Fruit fly (Drosophila melanogaster): Measurements from ENCODE around the gene Cpr5C.

The Cpr5C gene

dm6 chrX:5754837-5755828 is 49.3 kb upstream of the Cpr5C start, which contains the start of the genes lin-52 and CG15771 (continued):
- TF ChIP-seq CG16779 (tag; optimal IDR thresholded peaks at IDR 0.05) (peak; percentile 93), svp (GFP tag) (peak; percentile 97), Blimp-1 (GFP tag; optimal IDR thresholded peaks at IDR 0.05) (peak; percentile 92), CG6854 (GFP tag; optimal IDR thresholded peaks at IDR 0.05) (peak; percentile 96), Eip78C (GFP tag) (peak; percentile 98), CG4318 (GFP tag; optimal IDR thresholded peaks at IDR 0.05) (peak; percentile 94), acj6 (GFP tag; optimal IDR thresholded peaks at IDR 0.05) (peak; percentile 96), fd59A (GFP tag; optimal IDR thresholded peaks at IDR 0.05) (peak; percentile 94), topi (GFP tag; optimal IDR thresholded peaks at IDR 0.05) (peak; percentile 93), Ets96B (tag; optimal IDR thresholded peaks at IDR 0.05) (peak; percentile 93), Smox (GFP tag; optimal IDR thresholded peaks at IDR 0.05) (peak; percentile 93), salr (GFP tag; optimal IDR thresholded peaks at IDR 0.05) (peak; percentile 83 to 92), CG32006 (GFP tag; optimal IDR thresholded peaks at IDR 0.05) (peak; percentile 97), eg (GFP tag; IDR thresholded peaks at IDR 0.05) (peak; percentile 95)

dm6 chrX:5756146-5756545 is 48.3 kb upstream of the Cpr5C start:
- TF ChIP-seq CG8119 (GFP tag; IDR thresholded peaks at IDR 0.05): no peak
- TF ChIP-seq eg (GFP tag; IDR thresholded peaks at IDR 0.05): no peak
- peak; percentile 39 for TF ChIP-seq vri (GFP tag; optimal IDR thresholded peaks at IDR 0.05)
- TF ChIP-seq CG10669 (GFP tag; optimal IDR thresholded peaks at IDR 0.05): no peak

DNA sequence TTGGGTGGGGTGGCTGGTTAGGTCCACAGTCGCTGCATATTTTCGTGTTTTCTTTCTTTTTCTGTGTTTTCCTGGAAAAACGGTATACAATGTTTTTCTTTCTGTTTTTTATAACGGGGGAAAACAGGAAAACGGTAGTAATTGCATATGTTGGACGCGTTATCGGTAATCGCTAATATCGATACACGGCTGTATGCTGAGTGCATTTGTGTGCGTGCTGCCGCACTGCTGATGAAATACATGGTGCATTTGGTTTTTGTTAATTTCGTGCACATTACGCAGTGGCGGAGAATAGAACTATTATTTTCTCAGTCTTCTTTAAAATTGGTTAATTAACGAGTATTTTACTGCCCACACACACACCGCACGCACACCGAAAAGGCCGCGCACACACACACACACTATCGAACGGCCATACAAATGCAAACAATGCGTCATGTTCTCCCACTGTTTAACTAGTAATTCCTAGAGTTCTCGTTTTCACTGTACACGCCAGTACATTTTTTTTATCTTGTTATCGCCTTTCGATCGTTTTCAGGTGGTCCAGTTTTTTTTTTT is 41.0 kb upstream of the Cpr5C start:
- TF ChIP-seq CG8319 (GFP tag; optimal IDR thresholded peaks at IDR 0.05) (no peak), CG16779 (tag; optimal IDR thresholded peaks at IDR 0.05) (no peak), dsx (GFP tag; optimal IDR thresholded peaks at IDR 0.05; ENCODE audit: poor library complexity, severe bottlenecking) (no peak), svp (GFP tag) (no peak), Sox14 (GFP tag; optimal IDR thresholded peaks at IDR 0.05) (no peak), CG6163 (GFP tag; IDR thresholded peaks at IDR 0.05) (0 out of 3 replicates have a peak, but pooled peaks have one; percentile 5), pdm3 (GFP tag; optimal IDR thresholded peaks at IDR 0.05) (no peak), CG15336 (GFP tag; IDR thresholded peaks at IDR 0.05) (peak; percentile 12; the same call in 1 of the 2 replicates), fd59A (GFP tag; optimal IDR thresholded peaks at IDR 0.05) (no peak), Eip93F (GFP tag; optimal IDR thresholded peaks at IDR 0.05) (no peak), esn (GFP tag; optimal IDR thresholded peaks at IDR 0.05) (no peak)

- TF ChIP-seq CG10669 (GFP tag; optimal IDR thresholded peaks at IDR 0.05) (peak; percentile 58), ss (GFP tag; optimal IDR thresholded peaks at IDR 0.05) (peak; percentile 65 to 80), Sox14 (GFP tag; optimal IDR thresholded peaks at IDR 0.05) (peak; percentile 16), acj6 (GFP tag; optimal IDR thresholded peaks at IDR 0.05) (peak; percentile 10), CG4318 (GFP tag; optimal IDR thresholded peaks at IDR 0.05) (no peak), dsx (GFP tag; optimal IDR thresholded peaks at IDR 0.05; ENCODE audit: poor library complexity, severe bottlenecking) (peak; percentile 55), vri (GFP tag; optimal IDR thresholded peaks at IDR 0.05) (peak; percentile 57), CG3032 (tag; optimal IDR thresholded peaks at IDR 0.05) (peak; percentile 3), esn (GFP tag; optimal IDR thresholded peaks at IDR 0.05) (peak; percentile 72), CG34406 (GFP tag; optimal IDR thresholded peaks at IDR 0.05) (peak; percentile 58), spab (GFP tag; optimal IDR thresholded peaks at IDR 0.05) (peak; percentile 24), CG6854 (GFP tag; optimal IDR thresholded peaks at IDR 0.05) (peak; percentile 66), CG7368 (GFP tag; optimal IDR thresholded peaks at IDR 0.05) (peak; percentile 59), CG16779 (tag; optimal IDR thresholded peaks at IDR 0.05) (peak; percentile 52), CG10631 (GFP tag; optimal IDR thresholded peaks at IDR 0.05) (peak; percentile 49), eg (GFP tag; IDR thresholded peaks at IDR 0.05) (no peak; the same call in 2 of the 3 replicates), Blimp-1 (GFP tag; optimal IDR thresholded peaks at IDR 0.05) (peak; percentile 29), CG8319 (GFP tag; optimal IDR thresholded peaks at IDR 0.05) (no peak), CG8119 (GFP tag; IDR thresholded peaks at IDR 0.05) (0 out of 3 replicates have a peak, but pooled peaks have one; percentile 22), dac (GFP tag; optimal IDR thresholded peaks at IDR 0.05) (no peak), cyc (GFP tag; optimal IDR thresholded peaks at IDR 0.05) (peak; percentile 3), achi (GFP tag; optimal IDR thresholded peaks at IDR 0.05) (peak; percentile 42), Met (GFP tag; optimal IDR thresholded peaks at IDR 0.05) (peak; percentile 54), CG8632 (GFP tag; optimal IDR thresholded peaks at IDR 0.05) (peak; percentile 58), CG32006 (GFP tag; optimal IDR thresholded peaks at IDR 0.05) (no peak), fkh (GFP tag; optimal IDR thresholded peaks at IDR 0.05) (peak; percentile 97)
These were observed 40.2 kb upstream of the Cpr5C start, which contains the start of the genes MAPk-Ak2 and CG42699 for dm6 chrX:5764001-5764892. Gene MAPk-Ak2, minus strand, starts transcription at chrX:5764203. Gene CG42699, plus strand, starts transcription at chrX:5764553.
